Worm (Caenorhabditis elegans) whole organism, late embryonic: ENCODE results near the gene agt-2.

Source experiments
- F13H6.1 ChIP-seq: sonication (generic microtip); optimal IDR thresholded peaks from 2 replicates; lab custom pipeline; 2016; ENCODE audit warnings: missing genetic modification characterization, missing compliant biosample characterization
- T23F11.4 ChIP-seq: fragments of 200-800 bp; sonication (Bioruptor generic); optimal IDR thresholded peaks from 2 replicates; lab custom pipeline; 2018; ENCODE audit warnings: mild to moderate bottlenecking, missing genetic modification characterization, missing compliant biosample characterization
- Y22D7AL.16 ChIP-seq: sonication (generic microtip); optimal IDR thresholded peaks from 2 replicates; lab custom pipeline; 2016; ENCODE audit warnings: missing genetic modification characterization, missing compliant biosample characterization
- ahr-1 ChIP-seq: sonication (generic microtip); optimal IDR thresholded peaks from 2 replicates; lab custom pipeline; 2016; ENCODE audit warnings: missing genetic modification characterization, missing compliant biosample characterization
- ama-1 ChIP-seq: fragments of 150-350 bp; optimal IDR thresholded peaks from 2 replicates; lab custom pipeline; 2014
- ceh-18 ChIP-seq: sonication (generic microtip); optimal IDR thresholded peaks from 2 replicates; lab custom pipeline; 2016; ENCODE audit warnings: missing genetic modification characterization, missing compliant biosample characterization
- ceh-19 ChIP-seq: fragments of 200-800 bp; sonication (Bioruptor generic); optimal IDR thresholded peaks from 2 replicates; lab custom pipeline; 2018; ENCODE audit warnings: mild to moderate bottlenecking, missing genetic modification characterization, missing compliant biosample characterization
- ceh-22 ChIP-seq: sonication (generic microtip); optimal IDR thresholded peaks from 2 replicates; lab custom pipeline; 2017; ENCODE audit warnings: missing biosample characterization, missing genetic modification characterization
- ceh-24 ChIP-seq: sonication (generic microtip); optimal IDR thresholded peaks from 2 replicates; lab custom pipeline; 2016; ENCODE audit warnings: mild to moderate bottlenecking, missing genetic modification characterization, missing compliant biosample characterization
- ceh-31 ChIP-seq: sonication (generic microtip); optimal IDR thresholded peaks from 2 replicates; lab custom pipeline; 2016; ENCODE audit warnings: missing genetic modification characterization, missing compliant biosample characterization
- ceh-34 ChIP-seq: sonication (generic microtip); optimal IDR thresholded peaks from 2 replicates; lab custom pipeline; 2016; ENCODE audit warnings: mild to moderate bottlenecking, missing genetic modification characterization, missing compliant biosample characterization
- ceh-45 ChIP-seq: fragments of 200-800 bp; sonication (Bioruptor generic); IDR thresholded peaks from 2 replicates; pipeline ENCODE4 v1.3.6; 2022; ENCODE audit warnings: missing genetic modification reagents, missing genetic modification characterization, missing compliant biosample characterization
- ceh-48 ChIP-seq: sonication (generic microtip); optimal IDR thresholded peaks from 2 replicates; lab custom pipeline; 2016; ENCODE audit warnings: missing genetic modification characterization, inconsistent platforms, missing compliant biosample characterization
- ceh-6 ChIP-seq: fragments of 200-800 bp; sonication (Bioruptor generic); optimal IDR thresholded peaks from 2 replicates; lab custom pipeline; 2018; ENCODE audit warnings: mild to moderate bottlenecking, missing genetic modification characterization, missing compliant biosample characterization
- ceh-9 ChIP-seq: sonication (generic microtip); optimal IDR thresholded peaks from 2 replicates; lab custom pipeline; 2016; ENCODE audit warnings: mild to moderate bottlenecking, missing genetic modification characterization, inconsistent platforms, missing compliant biosample characterization
- che-1 ChIP-seq: sonication (generic microtip); optimal IDR thresholded peaks from 2 replicates; lab custom pipeline; 2016; ENCODE audit warnings: mild to moderate bottlenecking, missing genetic modification characterization, missing compliant biosample characterization
- dve-1 ChIP-seq: sonication (generic microtip); optimal IDR thresholded peaks from 2 replicates; lab custom pipeline; 2017; ENCODE audit warnings: antibody characterized with exemption, mild to moderate bottlenecking, missing genetic modification characterization, missing compliant biosample characterization
- elt-2 ChIP-seq: sonication (generic microtip); optimal IDR thresholded peaks from 2 replicates; lab custom pipeline; 2016; ENCODE audit warnings: missing genetic modification reagents, missing genetic modification characterization, missing compliant biosample characterization
- elt-4 ChIP-seq: sonication (generic microtip); optimal IDR thresholded peaks from 2 replicates; lab custom pipeline; 2016; ENCODE audit warnings: missing genetic modification characterization, missing compliant biosample characterization
- fkh-10 ChIP-seq: fragments of 150-350 bp; optimal IDR thresholded peaks from 2 replicates; lab custom pipeline; 2014; ENCODE audit warnings: missing biosample characterization, missing genetic modification reagents, missing genetic modification characterization
- fkh-6 ChIP-seq: sonication (generic microtip); optimal IDR thresholded peaks from 2 replicates; lab custom pipeline; 2016; ENCODE audit warnings: missing genetic modification characterization, missing compliant biosample characterization
- hlh-13 ChIP-seq: fragments of 200-800 bp; sonication (Bioruptor generic); optimal IDR thresholded peaks from 2 replicates; lab custom pipeline; 2018; ENCODE audit warnings: mild to moderate bottlenecking, missing genetic modification characterization, missing compliant biosample characterization
- hlh-15 ChIP-seq: sonication (generic microtip); optimal IDR thresholded peaks from 2 replicates; lab custom pipeline; 2016; ENCODE audit warnings: missing genetic modification characterization, missing compliant biosample characterization
- hlh-30 ChIP-seq: sonication (generic microtip); optimal IDR thresholded peaks from 2 replicates; lab custom pipeline; 2017; ENCODE audit warnings: antibody characterized with exemption, missing genetic modification characterization, missing compliant biosample characterization; ENCODE audit not compliant: insufficient read depth
- hlh-8 ChIP-seq: sonication (generic microtip); optimal IDR thresholded peaks from 2 replicates; lab custom pipeline; 2016; ENCODE audit warnings: missing genotype, missing genetic modification characterization, missing compliant biosample characterization
- lin-11 ChIP-seq: fragments of 200-800 bp; sonication (Bioruptor generic); optimal IDR thresholded peaks from 2 replicates; lab custom pipeline; 2018; ENCODE audit warnings: mild to moderate bottlenecking, missing genetic modification characterization, missing compliant biosample characterization
- madf-2 ChIP-seq: sonication (generic microtip); optimal IDR thresholded peaks from 2 replicates; lab custom pipeline; 2017; ENCODE audit warnings: missing genetic modification characterization, missing compliant biosample characterization
- mec-3 ChIP-seq: sonication (generic microtip); optimal IDR thresholded peaks from 2 replicates; lab custom pipeline; 2016; ENCODE audit warnings: borderline replicate concordance, missing genetic modification characterization, missing compliant biosample characterization
- nfya-1 ChIP-seq: sonication (generic microtip); optimal IDR thresholded peaks from 2 replicates; lab custom pipeline; 2017; ENCODE audit warnings: missing genetic modification characterization, mild to moderate bottlenecking, missing compliant biosample characterization, antibody characterized with exemption, moderate library complexity
- npax-4 ChIP-seq: sonication (generic microtip); optimal IDR thresholded peaks from 2 replicates; lab custom pipeline; 2016; ENCODE audit warnings: missing genetic modification characterization, missing compliant biosample characterization
- pag-3 ChIP-seq: sonication (generic microtip); optimal IDR thresholded peaks from 2 replicates; lab custom pipeline; 2016; ENCODE audit warnings: missing compliant biosample characterization, missing genetic modification characterization, borderline replicate concordance
- pat-9 ChIP-seq: fragments of 200-800 bp; sonication (Bioruptor generic); optimal IDR thresholded peaks from 2 replicates; lab custom pipeline; 2018; ENCODE audit warnings: mild to moderate bottlenecking, missing genetic modification characterization, moderate library complexity, missing compliant biosample characterization
- pha-2 ChIP-seq: sonication (generic microtip); optimal IDR thresholded peaks from 2 replicates; lab custom pipeline; 2017; ENCODE audit warnings: mild to moderate bottlenecking, missing genetic modification characterization, missing compliant biosample characterization
- pqm-1 ChIP-seq: sonication (generic microtip); optimal IDR thresholded peaks from 2 replicates; lab custom pipeline; 2016; ENCODE audit warnings: missing genetic modification characterization, missing compliant biosample characterization
- ref-2 ChIP-seq: sonication (generic microtip); optimal IDR thresholded peaks from 2 replicates; lab custom pipeline; 2016; ENCODE audit warnings: missing genetic modification characterization, missing compliant biosample characterization
- rnt-1 ChIP-seq: sonication (generic microtip); optimal IDR thresholded peaks from 2 replicates; lab custom pipeline; 2016; ENCODE audit warnings: missing genetic modification characterization, missing compliant biosample characterization
- sdc-2 ChIP-seq: sonication (generic microtip); optimal IDR thresholded peaks from 2 replicates; lab custom pipeline; 2016; ENCODE audit warnings: missing genotype, missing genetic modification characterization, missing compliant biosample characterization
- sox-2 ChIP-seq: fragments of 200-800 bp; sonication (Bioruptor generic); IDR thresholded peaks from 2 replicates; pipeline ENCODE4 v1.3.6; 2022; ENCODE audit warnings: missing genetic modification reagents, missing genetic modification characterization, missing compliant biosample characterization
- sox-4 ChIP-seq: sonication (generic microtip); optimal IDR thresholded peaks from 2 replicates; lab custom pipeline; 2017; ENCODE audit warnings: mild to moderate bottlenecking, missing genetic modification characterization, inconsistent platforms, missing compliant biosample characterization
- tbx-2 ChIP-seq: sonication (generic microtip); optimal IDR thresholded peaks from 2 replicates; lab custom pipeline; 2016; ENCODE audit warnings: missing genetic modification characterization, missing compliant biosample characterization
- ttx-3 ChIP-seq: sonication (generic microtip); optimal IDR thresholded peaks from 2 replicates; lab custom pipeline; 2016; ENCODE audit warnings: missing genetic modification reagents, missing genetic modification characterization, missing compliant biosample characterization
- unc-3 ChIP-seq, 2 experiments: fragments of 200-800 bp in 1 of 2; sonication (Bioruptor generic) in 1 of 2; sonication (generic microtip) in 1 of 2; conservative IDR thresholded peaks in 1 of 2; optimal IDR thresholded peaks in 1 of 2; 2 replicates each; pipeline versions ENCODE4 v1.3.6 to Lab custom; 2016 to 2022; ENCODE audit warnings: missing compliant biosample characterization in 2 of 2, missing genetic modification characterization in 2 of 2, missing genetic modification reagents in 1 of 2
- unc-42 ChIP-seq: sonication (generic microtip); optimal IDR thresholded peaks from 2 replicates; lab custom pipeline; 2016; ENCODE audit warnings: missing genotype, missing genetic modification characterization, missing compliant biosample characterization
- unc-55 ChIP-seq: sonication (generic microtip); optimal IDR thresholded peaks from 2 replicates; lab custom pipeline; 2017; ENCODE audit warnings: missing biosample characterization, missing genetic modification reagents, missing genetic modification characterization
- unc-86 ChIP-seq: sonication (generic microtip); optimal IDR thresholded peaks from 2 replicates; lab custom pipeline; 2016; ENCODE audit warnings: missing genetic modification characterization, missing compliant biosample characterization
- zip-5 ChIP-seq: sonication (generic microtip); optimal IDR thresholded peaks from 2 replicates; lab custom pipeline; 2016; ENCODE audit warnings: missing genetic modification characterization, missing compliant biosample characterization
- ztf-16 ChIP-seq: sonication (generic microtip); optimal IDR thresholded peaks from 2 replicates; lab custom pipeline; 2017; ENCODE audit warnings: missing genetic modification characterization, missing compliant biosample characterization

The agt-2 gene

DNA sequence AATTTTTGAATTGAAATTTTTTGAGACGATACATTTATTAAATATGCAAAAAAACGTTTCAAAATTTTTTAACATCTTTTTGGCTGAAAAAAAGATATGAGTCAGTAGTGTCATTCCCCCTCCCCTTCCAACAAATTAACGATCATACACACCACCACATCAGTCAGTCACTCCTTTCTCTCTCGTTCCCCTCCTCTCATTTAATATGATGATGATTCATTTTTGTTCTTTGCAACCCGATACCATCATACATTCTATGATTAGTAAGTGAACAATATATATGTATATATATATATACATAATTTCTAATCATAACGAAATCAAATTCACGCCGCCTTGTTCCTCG, 36.2 kb downstream of the agt-2 start:
- TF ChIP-seq ceh-19 (GFP tag; lab: Kevin White, UChicago): no peak
- no peak for TF ChIP-seq lin-11
- no peak for TF ChIP-seq tbx-2

DNA sequence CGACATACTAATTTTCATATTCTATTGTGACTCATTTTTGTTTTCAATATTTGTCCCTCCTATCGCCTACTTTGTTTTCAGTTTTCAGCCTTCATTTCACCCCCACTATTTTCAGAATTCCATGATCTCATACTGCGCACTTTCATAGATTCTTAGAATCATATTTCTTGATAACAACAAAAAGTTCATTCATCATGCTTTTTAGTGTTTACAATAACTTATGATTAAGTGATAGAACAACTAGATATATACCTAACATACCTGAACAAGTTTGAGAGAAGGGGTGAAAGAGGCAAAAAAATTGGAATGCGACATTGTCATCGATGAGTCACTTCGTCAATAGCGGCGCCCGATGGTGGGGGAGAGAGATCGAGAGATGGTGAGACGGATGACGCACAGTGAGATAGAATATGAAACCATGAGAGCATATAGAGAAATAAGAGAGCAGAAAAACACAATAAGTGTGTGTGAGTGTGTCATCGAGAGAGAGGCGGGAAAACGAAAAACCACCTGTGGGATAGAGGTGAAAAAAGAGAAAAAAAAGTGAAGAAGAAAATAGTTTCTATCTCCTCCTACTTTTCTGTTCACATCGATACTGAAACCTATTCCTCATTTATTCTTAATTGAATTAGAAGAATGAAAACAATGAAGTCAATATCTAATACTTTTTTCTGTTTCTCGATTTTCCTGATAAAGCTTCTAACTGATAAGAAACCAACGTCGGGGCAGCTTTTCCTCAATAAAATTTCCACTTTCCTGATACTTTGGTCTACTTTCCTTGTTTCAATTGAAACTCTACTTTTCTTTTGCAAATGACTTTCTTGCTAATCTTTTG, 36.8 kb downstream of the agt-2 start:
- peak; percentile 71 for TF ChIP-seq ceh-18 (tag; lab: Kevin White, UChicago)
- peak; percentile 28 for TF ChIP-seq F13H6.1 (tag; lab: Kevin White, UChicago)
- peak; percentile 64 for TF ChIP-seq elt-2 (tag; lab: Kevin White, UChicago)
- no peak for TF ChIP-seq hlh-30
- TF ChIP-seq pat-9 (tag; lab: Kevin White, UChicago): no peak
- TF ChIP-seq Y22D7AL.16 (tag; lab: Kevin White, UChicago): no peak
- no peak for TF ChIP-seq ceh-22
- no peak for TF ChIP-seq rnt-1 (tag; lab: Kevin White, UChicago)
- TF ChIP-seq ref-2: no peak
- peak; percentile 52 for TF ChIP-seq unc-42
- peak; percentile 54 for TF ChIP-seq nfya-1 (tag; lab: Kevin White, UChicago)
- no peak for TF ChIP-seq unc-86 (tag; lab: Kevin White, UChicago)
- TF ChIP-seq ceh-34: peak; percentile 33
- peak; percentile 30 for TF ChIP-seq pqm-1
- no peak for TF ChIP-seq fkh-6 (tag; lab: Kevin White, UChicago)
- TF ChIP-seq ceh-31 (tag; lab: Kevin White, UChicago): peak; percentile 62
- no peak for TF ChIP-seq hlh-15 (tag; lab: Kevin White, UChicago)
- TF ChIP-seq unc-55 (GFP tag; lab: Kevin White, UChicago): peak; percentile 35
- no peak for TF ChIP-seq ceh-24 (tag; lab: Kevin White, UChicago)
- no peak for TF ChIP-seq ceh-48
- TF ChIP-seq ama-1 (lab: Kevin White, UChicago): peak; percentile 15
- no peak for TF ChIP-seq npax-4
- TF ChIP-seq tbx-2: peak; percentile 56
- TF ChIP-seq zip-5 (tag; lab: Kevin White, UChicago): no peak

DNA sequence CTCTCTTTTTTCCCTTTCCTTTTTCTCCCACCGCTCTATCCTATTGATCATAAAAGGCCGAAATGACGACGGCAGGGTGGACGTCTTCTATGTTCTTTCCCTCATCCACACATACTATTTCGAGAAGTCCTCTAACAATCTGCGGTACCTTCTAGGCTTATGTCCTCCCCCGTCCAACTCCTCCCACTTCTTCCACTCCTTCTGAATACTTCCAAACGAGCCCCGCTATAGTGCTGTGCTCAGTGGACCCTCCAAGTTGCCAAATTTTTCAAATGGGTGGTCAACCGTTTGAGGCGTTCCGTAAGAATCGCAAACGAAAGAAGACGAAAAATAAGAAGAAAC, 37.6 kb downstream of the agt-2 start:
- no peak for TF ChIP-seq ttx-3
- TF ChIP-seq unc-86 (tag; lab: Kevin White, UChicago): no peak
- TF ChIP-seq fkh-10 (GFP tag; lab: Kevin White, UChicago): no peak
- no peak for TF ChIP-seq madf-2
- no peak for TF ChIP-seq ceh-34
- no peak for TF ChIP-seq dve-1 (tag; lab: Kevin White, UChicago)
- peak; percentile 74 for TF ChIP-seq ceh-48
- no peak for TF ChIP-seq ceh-19 (GFP tag; lab: Kevin White, UChicago)
- TF ChIP-seq mec-3: no peak
- TF ChIP-seq sdc-2 (tag; lab: Kevin White, UChicago): peak; percentile 11
- TF ChIP-seq zip-5 (tag; lab: Kevin White, UChicago): no peak
- TF ChIP-seq hlh-8 (tag; lab: Kevin White, UChicago): no peak
- TF ChIP-seq Y22D7AL.16 (tag; lab: Kevin White, UChicago): no peak
- no peak for TF ChIP-seq T23F11.4 (GFP tag; lab: Kevin White, UChicago)
- TF ChIP-seq ceh-31 (tag; lab: Kevin White, UChicago): peak; percentile 76
- no peak for TF ChIP-seq unc-3 (GFP tag; conservative IDR thresholded peaks at IDR 0.05; lab: Robert Waterston, UW)
- TF ChIP-seq unc-3 (tag; optimal IDR thresholded peaks at IDR 0.05; lab: Kevin White, UChicago): no peak
- TF ChIP-seq elt-4 (tag; lab: Kevin White, UChicago): no peak
- TF ChIP-seq ztf-16: no peak
- TF ChIP-seq ceh-45 (GFP tag; lab: Robert Waterston, UW): no peak
- TF ChIP-seq ceh-18 (tag; lab: Kevin White, UChicago): no peak
- TF ChIP-seq sox-2 (GFP tag; lab: Robert Waterston, UW): no peak
- no peak for TF ChIP-seq ahr-1 (tag; lab: Kevin White, UChicago)
- no peak for TF ChIP-seq hlh-15 (tag; lab: Kevin White, UChicago)
- no peak for TF ChIP-seq sox-4 (tag; lab: Kevin White, UChicago)
- TF ChIP-seq pha-2 (tag; lab: Kevin White, UChicago): no peak
- no peak for TF ChIP-seq ceh-6
- TF ChIP-seq ama-1 (lab: Kevin White, UChicago): no peak
- no peak for TF ChIP-seq che-1 (tag; lab: Kevin White, UChicago)
- TF ChIP-seq nfya-1 (tag; lab: Kevin White, UChicago): peak; percentile 66
- TF ChIP-seq pag-3 (tag; lab: Kevin White, UChicago): no peak
- no peak for TF ChIP-seq hlh-13 (GFP tag; lab: Kevin White, UChicago)
- no peak for TF ChIP-seq ceh-9 (tag; lab: Kevin White, UChicago)
- no peak for TF ChIP-seq ceh-24 (tag; lab: Kevin White, UChicago)
